Worm (Caenorhabditis elegans): ENCODE measurements around the gene str-164.

- TF ChIP-seq unc-130 (GFP tag; optimal IDR thresholded peaks at IDR 0.05) (no peak), efl-1 (GFP tag; optimal IDR thresholded peaks at IDR 0.05) (no peak), nhr-179 (tag; optimal IDR thresholded peaks at IDR 0.05) (no peak), dox-1 (GFP tag; IDR thresholded peaks at IDR 0.05) (no peak)
Observed at ce11 chrIV:4937647-4938046, 22.9 kb upstream of the str-164 start, which contains the start of gene fbxa-86.

All from whole organism, young adult.